Fruit fly (Drosophila melanogaster): ENCODE measurements around the gene CG15784.

CG15784 gene

DNA sequence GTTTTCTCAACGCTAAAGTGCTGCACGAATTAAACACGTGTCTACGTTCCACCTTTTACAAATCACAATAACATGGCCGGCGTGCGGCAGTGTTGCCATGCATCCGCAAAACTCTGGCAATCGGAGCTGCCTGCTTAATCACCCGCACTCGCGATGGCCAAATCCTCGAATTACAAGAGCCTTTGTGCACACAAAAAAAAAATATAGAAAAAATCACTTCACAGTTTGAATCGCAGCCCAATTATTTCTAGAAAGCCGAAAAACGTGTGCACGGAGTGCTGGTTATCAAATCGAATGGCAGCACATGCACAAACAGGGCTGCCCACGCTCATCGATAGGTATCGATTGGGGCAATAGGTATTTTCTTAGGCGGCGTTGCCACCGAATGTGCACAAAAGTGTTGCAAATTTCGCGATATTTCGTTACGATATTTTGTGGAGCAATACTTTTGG lies 8.8 kb upstream of the CG15784 start, which contains the start of gene spoon (continued):
- TF ChIP-seq CG2712 (tag; optimal IDR thresholded peaks at IDR 0.05) (no peak), Dad (GFP tag; optimal IDR thresholded peaks at IDR 0.05) (no peak), CG30020 (tag; optimal IDR thresholded peaks at IDR 0.05) (no peak), tio (GFP tag; optimal IDR thresholded peaks at IDR 0.05) (no peak), Ets97D (GFP tag; optimal IDR thresholded peaks at IDR 0.05) (peak; percentile 83), CG12659 (GFP tag; optimal IDR thresholded peaks at IDR 0.05) (peak; percentile 61), Spps (tag; optimal IDR thresholded peaks at IDR 0.05) (no peak), oc (tag; optimal IDR thresholded peaks at IDR 0.05) (no peak), chif (GFP tag; optimal IDR thresholded peaks at IDR 0.05) (no peak), CG11695 (GFP tag; IDR thresholded peaks at IDR 0.05) (no peak), onecut (GFP tag; IDR thresholded peaks at IDR 0.05) (no peak), CG7745 (tag; optimal IDR thresholded peaks at IDR 0.05) (no peak), H15 (GFP tag; IDR thresholded peaks at IDR 0.05) (no peak), abd-A (tag; optimal IDR thresholded peaks at IDR 0.05) (peak; percentile 20), gro (GFP tag; optimal IDR thresholded peaks at IDR 0.05) (no peak), crc (GFP tag; optimal IDR thresholded peaks at IDR 0.05) (no peak), CG8765 (GFP tag; IDR thresholded peaks at IDR 0.05) (no peak), ase (GFP tag; IDR thresholded peaks at IDR 0.05) (no peak), Nf-YC (tag; optimal IDR thresholded peaks at IDR 0.05) (no peak), ttk (GFP tag; IDR thresholded peaks at IDR 0.05) (no peak), unc-4 (GFP tag; IDR thresholded peaks at IDR 0.05; ENCODE audit: partially characterized antibody) (peak; percentile 90), da (GFP tag; optimal IDR thresholded peaks at IDR 0.05) (no peak), CG6689 (GFP tag; IDR thresholded peaks at IDR 0.05) (no peak), CG18011 (GFP tag; optimal IDR thresholded peaks at IDR 0.05) (peak; percentile 7), ato (GFP tag; IDR thresholded peaks at IDR 0.05; ENCODE audit: partially characterized antibody) (peak; percentile 93), sd (tag; optimal IDR thresholded peaks at IDR 0.05) (peak; percentile 11), cad (GFP tag; optimal IDR thresholded peaks at IDR 0.05) (no peak), Vsx1 (GFP tag; optimal IDR thresholded peaks at IDR 0.05) (no peak), sim (GFP tag; IDR thresholded peaks at IDR 0.05) (no peak), CG34224 (GFP tag; IDR thresholded peaks at IDR 0.05; ENCODE audit: partially characterized antibody) (peak; percentile 88), insv (GFP tag; optimal IDR thresholded peaks at IDR 0.05) (no peak), CG4328 (GFP tag; optimal IDR thresholded peaks at IDR 0.05) (no peak), eyg (GFP tag; optimal IDR thresholded peaks at IDR 0.05) (no peak), cas (GFP tag; IDR thresholded peaks at IDR 0.05) (0 out of 2 replicates have a peak, but pooled peaks have one; percentile 11), CG10147 (GFP tag; optimal IDR thresholded peaks at IDR 0.05) (no peak), CG3995 (GFP tag; optimal IDR thresholded peaks at IDR 0.05) (peak; percentile 77), CG11093 (GFP tag; IDR thresholded peaks at IDR 0.05) (no peak), row (GFP tag; IDR thresholded peaks at IDR 0.05) (peak; percentile 84), MTF-1 (GFP tag; optimal IDR thresholded peaks at IDR 0.05; ENCODE audit: borderline replicate concordance) (no peak), Gug (GFP tag; IDR thresholded peaks at IDR 0.05) (peak; percentile 57; the same call in 1 of the 4 replicates), Sry-β (GFP tag; optimal IDR thresholded peaks at IDR 0.05) (no peak), fd64A (GFP tag; optimal IDR thresholded peaks at IDR 0.05) (no peak), CG17361 (GFP tag; IDR thresholded peaks at IDR 0.05) (no peak), dysf (GFP tag; IDR thresholded peaks at IDR 0.05) (peak; percentile 41; the same call in 1 of the 3 replicates), Neu2 (GFP tag; optimal IDR thresholded peaks at IDR 0.05; ENCODE audit: borderline replicate concordance) (no peak), CG15601 (tag; optimal IDR thresholded peaks at IDR 0.05) (no peak), CG10565 (GFP tag; optimal IDR thresholded peaks at IDR 0.05) (no peak), CG11456 (GFP tag; IDR thresholded peaks at IDR 0.05) (peak; percentile 78; the same call in 2 of the 3 replicates), esg (GFP tag; conservative IDR thresholded peaks at IDR 0.05) (no peak), CG2678 (tag; optimal IDR thresholded peaks at IDR 0.05) (no peak), fu2 (GFP tag; optimal IDR thresholded peaks at IDR 0.05) (peak; percentile 42)
